Fruit fly (Drosophila melanogaster) S2 (cell line): Measurements from ENCODE around the gene CG43076.

ENCODE experiments used
- CG8478 ChIP-seq: fragments of >200 bp; optimal IDR thresholded peaks from 2 replicates; lab custom pipeline; 2018
- CTCF ChIP-seq, 2 experiments: fragments of >200 bp; optimal IDR thresholded peaks; 2 replicates each; lab custom pipeline; 2018

DNA sequence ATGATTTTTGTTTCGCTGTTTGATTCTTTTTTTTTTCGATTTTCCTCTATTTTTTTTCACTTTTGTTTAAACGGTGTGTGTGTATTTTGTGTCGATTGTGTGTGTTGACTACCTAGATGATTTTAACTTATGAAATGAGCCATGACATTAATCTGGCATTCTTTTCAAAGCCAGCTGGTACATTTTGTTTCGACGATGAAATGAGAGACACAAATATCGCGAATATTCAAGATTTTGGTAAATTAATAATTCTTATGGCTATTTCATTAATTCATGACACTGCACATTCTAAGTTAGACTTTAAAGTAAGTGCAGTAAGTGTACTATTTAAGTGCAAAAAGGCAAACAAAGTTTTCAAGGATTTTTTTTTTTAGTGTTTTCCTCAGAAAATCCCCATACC, 48.9 kb upstream of the CG43076 start, which contains the start of gene CG9106:
- TF ChIP-seq CTCF (optimal IDR thresholded peaks at IDR 0.05; lab: Kevin White, UChicago) = no peak
- no peak for TF ChIP-seq CG8478
